Worm (Caenorhabditis elegans) whole organism, midembryonic: ENCODE measurements around the gene F58E1.13.

Experiments used
- T22C8.4 ChIP-seq: fragments of 200-800 bp; sonication (Bioruptor generic); IDR thresholded peaks from 2 replicates; pipeline ENCODE4 v1.3.6; 2022; ENCODE audit warnings: missing genetic modification characterization, missing compliant biosample characterization
- cog-1 ChIP-seq: sonication (generic microtip); optimal IDR thresholded peaks from 2 replicates; lab custom pipeline; 2016; ENCODE audit warnings: missing genetic modification characterization, missing compliant biosample characterization
- flt-1 ChIP-seq: fragments of 200-800 bp; sonication (Bioruptor generic); IDR thresholded peaks from 2 replicates; pipeline ENCODE4 v1.3.6; 2022; ENCODE audit warnings: missing genetic modification characterization, missing compliant biosample characterization
- klf-2 ChIP-seq: fragments of 200-800 bp; sonication (Bioruptor generic); conservative IDR thresholded peaks from 2 replicates; pipeline ENCODE4 v1.3.6; 2022; ENCODE audit warnings: missing genetic modification reagents, missing genetic modification characterization, missing compliant biosample characterization
- med-1 ChIP-seq: sonication (generic microtip); optimal IDR thresholded peaks from 2 replicates; lab custom pipeline; 2017; ENCODE audit warnings: missing genetic modification characterization, mild to moderate bottlenecking, missing compliant biosample characterization, antibody characterized with exemption, missing genetic modification reagents; ENCODE audit not compliant: insufficient read depth
- ref-1 ChIP-seq: fragments of 200-800 bp; sonication (Bioruptor generic); conservative IDR thresholded peaks from 2 replicates; pipeline ENCODE4 v1.3.6; 2022; ENCODE audit warnings: missing genetic modification reagents, missing genetic modification characterization, missing compliant biosample characterization
- tab-1 ChIP-seq: fragments of 200-800 bp; sonication (Bioruptor generic); IDR thresholded peaks from 2 replicates; pipeline ENCODE4 v1.3.6; 2022; ENCODE audit warnings: missing genetic modification characterization, missing compliant biosample characterization
- ztf-23 ChIP-seq: fragments of 200-800 bp; sonication (Bioruptor generic); IDR thresholded peaks from 2 replicates; pipeline ENCODE4 v1.3.6; 2022; ENCODE audit warnings: missing genetic modification reagents, missing genetic modification characterization, missing compliant biosample characterization
- ztf-29 ChIP-seq: fragments of 200-800 bp; sonication (Bioruptor generic); IDR thresholded peaks from 2 replicates; pipeline ENCODE4 v1.3.6; 2022; ENCODE audit warnings: missing genetic modification reagents, missing genetic modification characterization, missing compliant biosample characterization

The F58E1.13 gene

ce11 chrII:1695861-1696260 lies at the start of gene F58E1.13:
F58E1.13 (minus strand) TSS chrII:1695872.
- no peak for TF ChIP-seq ztf-29 (GFP tag; lab: Robert Waterston, UW)
- no peak for TF ChIP-seq T22C8.4
- no peak for TF ChIP-seq ref-1
- TF ChIP-seq med-1 (GFP tag; lab: Kevin White, UChicago) = no peak
- no peak for TF ChIP-seq ztf-23 (GFP tag; lab: Robert Waterston, UW)
- TF ChIP-seq klf-2 (GFP tag; lab: Robert Waterston, UW) = no peak
- no peak for TF ChIP-seq tab-1 (GFP tag; lab: Robert Waterston, UW)

- no peak for TF ChIP-seq med-1 (GFP tag; lab: Kevin White, UChicago)
- TF ChIP-seq ztf-29 (GFP tag; lab: Robert Waterston, UW) = no peak
- TF ChIP-seq ref-1 = no peak
- TF ChIP-seq T22C8.4 = no peak
- TF ChIP-seq klf-2 (GFP tag; lab: Robert Waterston, UW) = no peak
- no peak for TF ChIP-seq flt-1 (GFP tag; lab: Robert Waterston, UW)
- TF ChIP-seq cog-1 (tag; lab: Kevin White, UChicago) = no peak
- TF ChIP-seq tab-1 (GFP tag; lab: Robert Waterston, UW) = no peak
- TF ChIP-seq ztf-23 (GFP tag; lab: Robert Waterston, UW) = no peak
Measured at ce11 chrII:1744183-1744582, 48.5 kb upstream of the F58E1.13 start, which contains the start of gene clec-19. clec-19 (plus strand) TSS chrII:1744483.

- TF ChIP-seq med-1 (GFP tag; lab: Kevin White, UChicago) (no peak), ztf-23 (GFP tag; lab: Robert Waterston, UW) (no peak), tab-1 (GFP tag; lab: Robert Waterston, UW) (no peak), flt-1 (GFP tag; lab: Robert Waterston, UW) (no peak), cog-1 (tag; lab: Kevin White, UChicago) (no peak), ztf-29 (GFP tag; lab: Robert Waterston, UW) (no peak), klf-2 (GFP tag; lab: Robert Waterston, UW) (no peak), ref-1 (no peak), T22C8.4 (no peak)
Measured at ce11 chrII:1742535-1742934, 46.9 kb upstream of the F58E1.13 start, which contains the start of gene F36H5.12. F36H5.12 (plus strand) TSS chrII:1742835.

ce11 chrII:1741248-1741647 lies 45.6 kb upstream of the F58E1.13 start, which contains the start of gene K07G6.1:
K07G6.1 (plus strand) TSS chrII:1741548.
- TF ChIP-seq tab-1 (GFP tag; lab: Robert Waterston, UW) = no peak
- TF ChIP-seq T22C8.4 = no peak
- no peak for TF ChIP-seq ref-1
- no peak for TF ChIP-seq flt-1 (GFP tag; lab: Robert Waterston, UW)
- TF ChIP-seq klf-2 (GFP tag; lab: Robert Waterston, UW) = no peak

DNA sequence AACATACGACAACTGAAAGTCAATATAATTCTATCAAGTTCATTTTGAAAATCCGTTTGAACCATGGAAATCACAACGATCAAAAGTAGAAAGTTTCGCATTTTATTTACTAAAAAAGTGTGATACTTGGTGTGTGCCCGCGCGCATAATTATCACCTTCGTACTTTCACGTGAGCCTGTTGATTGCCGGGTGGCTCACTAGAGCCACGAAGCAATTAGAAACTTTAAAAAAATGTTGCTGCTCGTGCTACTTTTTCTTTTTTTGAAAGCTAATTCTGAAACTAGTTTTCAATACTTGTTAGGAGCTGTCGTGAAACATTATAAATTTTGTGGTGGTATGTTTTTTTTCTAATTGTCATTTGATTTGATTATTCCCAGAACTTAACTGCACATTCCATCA lies 43.2 kb upstream of the F58E1.13 start, which contains the start of the genes irld-9 and irld-33:
irld-9 (minus strand) TSS at position 101 of the 400 bp plus-strand sequence.
irld-33 (plus strand) TSS at position 209 of the 400 bp plus-strand sequence.
- TF ChIP-seq ref-1 = no peak
- TF ChIP-seq med-1 (GFP tag; lab: Kevin White, UChicago) = no peak
- TF ChIP-seq ztf-23 (GFP tag; lab: Robert Waterston, UW) = no peak
- TF ChIP-seq cog-1 (tag; lab: Kevin White, UChicago) = no peak
- no peak for TF ChIP-seq flt-1 (GFP tag; lab: Robert Waterston, UW)
- TF ChIP-seq tab-1 (GFP tag; lab: Robert Waterston, UW) = no peak
- no peak for TF ChIP-seq ztf-29 (GFP tag; lab: Robert Waterston, UW)
- TF ChIP-seq T22C8.4 = no peak
- no peak for TF ChIP-seq klf-2 (GFP tag; lab: Robert Waterston, UW)

DNA sequence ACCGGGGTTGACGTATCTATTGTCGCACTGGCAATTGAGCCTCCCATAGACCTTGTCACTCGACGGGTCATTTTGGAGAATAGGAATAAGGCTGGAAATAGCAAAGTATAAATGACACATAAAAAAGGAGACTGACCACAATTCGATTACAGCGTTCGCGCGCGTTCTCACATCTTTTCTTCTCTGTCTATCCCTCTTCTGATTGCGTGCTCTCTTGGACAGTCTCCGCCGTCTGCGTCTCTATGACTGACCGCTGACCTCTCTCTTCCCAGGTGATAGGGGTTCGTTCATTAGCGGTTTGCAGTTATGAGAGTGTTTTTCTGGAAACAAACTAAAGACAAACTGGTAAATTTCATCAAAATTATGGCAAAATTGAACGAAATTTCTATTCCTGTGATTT lies 40.7 kb upstream of the F58E1.13 start, which contains the start of gene ceh-83:
ceh-83 (minus strand) TSS at position 181 of the 400 bp plus-strand sequence.
- TF ChIP-seq tab-1 (GFP tag; lab: Robert Waterston, UW) (no peak), T22C8.4 (no peak), flt-1 (GFP tag; lab: Robert Waterston, UW) (no peak), ref-1 (no peak), cog-1 (tag; lab: Kevin White, UChicago) (no peak), ztf-29 (GFP tag; lab: Robert Waterston, UW) (no peak), klf-2 (GFP tag; lab: Robert Waterston, UW) (no peak), ztf-23 (GFP tag; lab: Robert Waterston, UW) (no peak), med-1 (GFP tag; lab: Kevin White, UChicago) (no peak)

DNA sequence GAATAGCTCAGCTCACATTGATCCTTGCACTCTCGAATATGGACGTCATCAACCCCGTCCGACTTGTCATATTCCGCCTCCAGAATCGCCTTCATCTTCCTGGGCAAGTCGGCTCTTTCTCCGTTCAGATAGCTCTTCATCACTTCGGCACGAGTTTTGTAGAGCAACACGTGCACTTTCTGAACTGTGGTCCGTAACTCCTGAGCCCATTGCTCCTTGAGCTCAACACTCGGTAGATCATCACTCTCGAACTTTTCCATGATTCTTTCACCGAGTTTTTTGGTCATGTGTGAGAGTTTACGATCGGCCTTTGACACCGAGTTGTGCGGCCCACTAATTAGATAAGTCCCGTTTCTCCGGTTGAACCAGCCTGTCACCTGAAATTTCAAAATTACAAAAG lies 39.5 kb upstream of the F58E1.13 start:
- TF ChIP-seq cog-1 (tag; lab: Kevin White, UChicago) (no peak), T22C8.4 (no peak), ref-1 (no peak), ztf-23 (GFP tag; lab: Robert Waterston, UW) (no peak), flt-1 (GFP tag; lab: Robert Waterston, UW) (no peak), med-1 (GFP tag; lab: Kevin White, UChicago) (no peak), ztf-29 (GFP tag; lab: Robert Waterston, UW) (no peak), tab-1 (GFP tag; lab: Robert Waterston, UW) (no peak), klf-2 (GFP tag; lab: Robert Waterston, UW) (no peak)

ce11 chrII:1731932-1732331 lies 36.3 kb upstream of the F58E1.13 start, which contains the start of gene ceh-82:
ceh-82 (plus strand) TSS chrII:1732232.
- TF ChIP-seq klf-2 (GFP tag; lab: Robert Waterston, UW) = no peak
- no peak for TF ChIP-seq med-1 (GFP tag; lab: Kevin White, UChicago)
- no peak for TF ChIP-seq cog-1 (tag; lab: Kevin White, UChicago)
- TF ChIP-seq ref-1 = no peak
- TF ChIP-seq T22C8.4 = no peak
- TF ChIP-seq flt-1 (GFP tag; lab: Robert Waterston, UW) = no peak
- TF ChIP-seq ztf-29 (GFP tag; lab: Robert Waterston, UW) = no peak
- no peak for TF ChIP-seq tab-1 (GFP tag; lab: Robert Waterston, UW)
- no peak for TF ChIP-seq ztf-23 (GFP tag; lab: Robert Waterston, UW)

ce11 chrII:1730103-1730502 lies 34.4 kb upstream of the F58E1.13 start, which contains the start of gene ceh-81:
ceh-81 (plus strand) TSS chrII:1730403.
- no peak for TF ChIP-seq flt-1 (GFP tag; lab: Robert Waterston, UW)
- no peak for TF ChIP-seq cog-1 (tag; lab: Kevin White, UChicago)
- TF ChIP-seq med-1 (GFP tag; lab: Kevin White, UChicago) = no peak
- no peak for TF ChIP-seq ztf-23 (GFP tag; lab: Robert Waterston, UW)
- no peak for TF ChIP-seq tab-1 (GFP tag; lab: Robert Waterston, UW)
- TF ChIP-seq klf-2 (GFP tag; lab: Robert Waterston, UW) = no peak
- no peak for TF ChIP-seq ref-1
- TF ChIP-seq ztf-29 (GFP tag; lab: Robert Waterston, UW) = no peak
- TF ChIP-seq T22C8.4 = no peak
